Fruit fly (Drosophila melanogaster) whole organism, embryonic: ENCODE results near the gene RpS5b.

Source experiments
- ATbp ChIP-seq: fragments of 200-800 bp; sonication (Bioruptor generic); optimal IDR thresholded peaks from 2 replicates; lab custom pipeline; 2017; ENCODE audit warnings: missing biosample characterization, mild to moderate bottlenecking, missing genetic modification characterization, missing genetic modification reagents
- B-H1 ChIP-seq: fragments of 200-800 bp; sonication (Bioruptor generic); IDR thresholded peaks from 3 replicates; pipeline ENCODE4 v1.3.6; 2022; ENCODE audit warnings: missing biosample characterization, missing genetic modification characterization
- CG10267 ChIP-seq: fragments of 200-800 bp; sonication (Bioruptor generic); optimal IDR thresholded peaks from 2 replicates; lab custom pipeline; 2018; ENCODE audit warnings: missing biosample characterization, mild to moderate bottlenecking, missing genetic modification characterization, moderate library complexity
- CG10366 ChIP-seq: fragments of 200-800 bp; sonication (Bioruptor generic); IDR thresholded peaks from 2 replicates; pipeline ENCODE4 v1.3.6; 2022; ENCODE audit warnings: missing biosample characterization, missing genetic modification characterization
- CG10543 ChIP-seq: fragments of 200-800 bp; sonication (Bioruptor generic); optimal IDR thresholded peaks from 3 replicates; lab custom pipeline; 2017; ENCODE audit warnings: missing biosample characterization, mild to moderate bottlenecking, missing genetic modification characterization, moderate library complexity
- CG12299 ChIP-seq: fragments of 200-800 bp; sonication (Bioruptor generic); optimal IDR thresholded peaks from 2 replicates; lab custom pipeline; 2018; ENCODE audit warnings: missing biosample characterization, mild to moderate bottlenecking, missing genetic modification characterization
- CG12391 ChIP-seq: fragments of 200-800 bp; sonication (Bioruptor generic); optimal IDR thresholded peaks from 3 replicates; lab custom pipeline; 2018; ENCODE audit warnings: missing biosample characterization, mild to moderate bottlenecking, missing genetic modification characterization, moderate library complexity
- CG12942 ChIP-seq: fragments of 200-800 bp; sonication (Bioruptor generic); optimal IDR thresholded peaks from 3 replicates; lab custom pipeline; 2016; ENCODE audit warnings: missing biosample characterization, missing genetic modification characterization
- CG13296 ChIP-seq: fragments of 200-800 bp; sonication (Bioruptor generic); optimal IDR thresholded peaks from 3 replicates; lab custom pipeline; 2018; ENCODE audit warnings: missing biosample characterization, mild to moderate bottlenecking, missing genetic modification characterization
- CG1602 ChIP-seq: fragments of 200-800 bp; sonication (Bioruptor generic); optimal IDR thresholded peaks from 3 replicates; lab custom pipeline; 2016; ENCODE audit warnings: missing biosample characterization, missing genetic modification characterization
- CG16863 ChIP-seq: fragments of 200-800 bp; sonication (Bioruptor generic); optimal IDR thresholded peaks from 3 replicates; lab custom pipeline; 2016; ENCODE audit warnings: missing biosample characterization, missing genetic modification characterization
- CG17361 ChIP-seq: fragments of 200-800 bp; sonication (Bioruptor generic); IDR thresholded peaks from 3 replicates; pipeline ENCODE4 v1.3.6; 2022; ENCODE audit warnings: missing biosample characterization, missing genetic modification characterization
- CG17912 ChIP-seq: fragments of 200-800 bp; sonication (Bioruptor generic); optimal IDR thresholded peaks from 2 replicates; lab custom pipeline; 2018; ENCODE audit warnings: missing biosample characterization, mild to moderate bottlenecking, missing genetic modification characterization
- CG1832 ChIP-seq: fragments of 200-800 bp; sonication (Bioruptor generic); optimal IDR thresholded peaks from 2 replicates; lab custom pipeline; 2017; ENCODE audit warnings: missing biosample characterization, mild to moderate bottlenecking, missing genetic modification characterization, inconsistent platforms
- CG31224 ChIP-seq: fragments of 200-800 bp; sonication (Bioruptor generic); IDR thresholded peaks from 2 replicates; pipeline ENCODE4 v1.3.6; 2022; ENCODE audit warnings: missing biosample characterization, missing genetic modification characterization
- CG32532 ChIP-seq: fragments of 200-800 bp; sonication (Bioruptor generic); IDR thresholded peaks from 2 replicates; pipeline ENCODE4 v1.3.6; 2022; ENCODE audit warnings: missing biosample characterization, missing genetic modification characterization
- CG3281 ChIP-seq: fragments of 200-800 bp; sonication (Bioruptor generic); optimal IDR thresholded peaks from 3 replicates; lab custom pipeline; 2017; ENCODE audit warnings: missing biosample characterization, mild to moderate bottlenecking, missing genetic modification characterization
- CG34376 ChIP-seq: fragments of 200-800 bp; sonication (Bioruptor generic); optimal IDR thresholded peaks from 2 replicates; lab custom pipeline; 2018; ENCODE audit warnings: missing biosample characterization, mild to moderate bottlenecking, missing genetic modification characterization
- CG4328 ChIP-seq: fragments of 200-800 bp; sonication (Bioruptor generic); optimal IDR thresholded peaks from 3 replicates; lab custom pipeline; 2017; ENCODE audit warnings: missing biosample characterization, missing genetic modification reagents, missing genetic modification characterization
- CG4730 ChIP-seq: fragments of 200-800 bp; sonication (Bioruptor generic); IDR thresholded peaks from 2 replicates; pipeline ENCODE4 v1.3.6; 2022; ENCODE audit warnings: missing biosample characterization, missing genetic modification characterization
- CG4820 ChIP-seq: fragments of 200-800 bp; sonication (Bioruptor generic); optimal IDR thresholded peaks from 3 replicates; lab custom pipeline; 2016; ENCODE audit warnings: missing biosample characterization, missing genetic modification characterization
- CG6175 ChIP-seq: fragments of 200-800 bp; sonication (Bioruptor generic); IDR thresholded peaks from 3 replicates; pipeline ENCODE4 v1.3.6; 2022; ENCODE audit warnings: missing biosample characterization, missing genetic modification characterization
- CG6272 ChIP-seq: fragments of 200-800 bp; sonication (Bioruptor generic); IDR thresholded peaks from 2 replicates; pipeline ENCODE4 v1.3.6; 2022; ENCODE audit warnings: missing biosample characterization, missing genetic modification characterization
- CG6765 ChIP-seq: fragments of 200-800 bp; sonication (Bioruptor generic); optimal IDR thresholded peaks from 3 replicates; lab custom pipeline; 2017; ENCODE audit warnings: missing biosample characterization, mild to moderate bottlenecking, missing genetic modification characterization
- CG8478 ChIP-seq: fragments of >200 bp; optimal IDR thresholded peaks from 2 replicates; lab custom pipeline; 2018
- D19B ChIP-seq: fragments of 200-800 bp; sonication (Bioruptor generic); optimal IDR thresholded peaks from 2 replicates; lab custom pipeline; 2017; ENCODE audit warnings: missing biosample characterization, mild to moderate bottlenecking, missing genetic modification characterization
- Dp ChIP-seq: fragments of 200-800 bp; sonication (Bioruptor generic); optimal IDR thresholded peaks from 2 replicates; lab custom pipeline; 2018; ENCODE audit warnings: missing biosample characterization, mild to moderate bottlenecking, missing genetic modification characterization, moderate library complexity
- Dref ChIP-seq: fragments of 200-800 bp; sonication (Bioruptor generic); IDR thresholded peaks from 2 replicates; pipeline ENCODE4 v1.3.6; 2022; ENCODE audit warnings: missing biosample characterization, missing genetic modification characterization
- E2f1 ChIP-seq: fragments of 200-800 bp; sonication (Bioruptor generic); IDR thresholded peaks from 2 replicates; pipeline ENCODE4 v1.3.6; 2022; ENCODE audit warnings: missing biosample characterization, missing genetic modification characterization
- Eip74EF ChIP-seq, 2 experiments: fragments of 200-800 bp in 1 of 2; fragments of >200 bp in 1 of 2; sonication (Bioruptor generic) in 1 of 2; optimal IDR thresholded peaks; 2 replicates each; lab custom pipeline; 2017 to 2019; ENCODE audit warnings: missing biosample characterization in 2 of 2, missing genetic modification characterization in 2 of 2, mild to moderate bottlenecking in 1 of 2, moderate library complexity in 1 of 2
- Elba2 ChIP-seq: fragments of 200-800 bp; sonication (Bioruptor generic); optimal IDR thresholded peaks from 3 replicates; lab custom pipeline; 2016; ENCODE audit warnings: missing biosample characterization, missing genetic modification characterization
- Fer2 ChIP-seq: fragments of 200-800 bp; sonication (Bioruptor generic); optimal IDR thresholded peaks from 2 replicates; lab custom pipeline; 2018; ENCODE audit warnings: missing biosample characterization, mild to moderate bottlenecking, missing genetic modification characterization, moderate library complexity
- Gsc ChIP-seq: fragments of 200-800 bp; sonication (Bioruptor generic); IDR thresholded peaks from 2 replicates; pipeline ENCODE4 v1.3.6; 2022; ENCODE audit warnings: missing biosample characterization, missing genetic modification characterization
- H2.0 ChIP-seq: fragments of 200-800 bp; sonication (Bioruptor generic); IDR thresholded peaks from 2 replicates; pipeline ENCODE4 v1.3.6; 2022; ENCODE audit warnings: missing biosample characterization, missing genetic modification characterization
- HLH54F ChIP-seq: fragments of 200-800 bp; sonication (Bioruptor generic); optimal IDR thresholded peaks from 3 replicates; lab custom pipeline; 2016; ENCODE audit warnings: missing biosample characterization, missing genetic modification characterization
- Hmr ChIP-seq: fragments of 200-800 bp; sonication (Bioruptor generic); optimal IDR thresholded peaks from 3 replicates; lab custom pipeline; 2017; ENCODE audit warnings: mild to moderate bottlenecking, missing biosample characterization, missing genetic modification reagents, missing genetic modification characterization
- Hsf ChIP-seq: fragments of 200-800 bp; sonication (Bioruptor generic); optimal IDR thresholded peaks from 3 replicates; lab custom pipeline; 2016; ENCODE audit warnings: missing biosample characterization, missing genetic modification characterization
- MBD-R2 ChIP-seq: fragments of 200-800 bp; sonication (Bioruptor generic); IDR thresholded peaks from 2 replicates; pipeline ENCODE4 v1.3.6; 2022; ENCODE audit warnings: missing biosample characterization, missing genetic modification characterization
- Oaz ChIP-seq: fragments of 200-800 bp; sonication (Bioruptor generic); IDR thresholded peaks from 2 replicates; pipeline ENCODE4 v1.3.6; 2022; ENCODE audit warnings: missing biosample characterization, missing genetic modification characterization
- Opbp ChIP-seq: fragments of 200-800 bp; sonication (Bioruptor generic); IDR thresholded peaks from 3 replicates; pipeline ENCODE4 v1.3.6; 2022; ENCODE audit warnings: missing biosample characterization, missing genetic modification characterization; ENCODE audit not compliant: partially characterized antibody
- PHDP ChIP-seq: fragments of 200-800 bp; sonication (Bioruptor generic); optimal IDR thresholded peaks from 3 replicates; lab custom pipeline; 2018; ENCODE audit warnings: missing biosample characterization, mild to moderate bottlenecking, missing genetic modification characterization, moderate library complexity
- cad ChIP-seq: fragments of >200 bp; optimal IDR thresholded peaks from 2 replicates; lab custom pipeline; 2017; ENCODE audit warnings: missing biosample characterization, missing genetic modification characterization
- chif ChIP-seq, 2 experiments: fragments of 200-800 bp; sonication (Bioruptor generic); optimal IDR thresholded peaks; 3 replicates each; lab custom pipeline; 2016; ENCODE audit warnings: missing biosample characterization in 2 of 2, missing genetic modification characterization in 2 of 2
- en ChIP-seq: fragments of 200-800 bp; sonication (Bioruptor generic); optimal IDR thresholded peaks from 2 replicates; lab custom pipeline; 2016; ENCODE audit warnings: missing biosample characterization, missing genetic modification characterization
- gt ChIP-seq: fragments of 200-800 bp; sonication (Bioruptor generic); IDR thresholded peaks from 2 replicates; pipeline ENCODE4 v1.3.6; 2022; ENCODE audit warnings: missing biosample characterization, missing genetic modification characterization
- her ChIP-seq: fragments of 200-800 bp; sonication (Bioruptor generic); optimal IDR thresholded peaks from 2 replicates; lab custom pipeline; 2016; ENCODE audit warnings: missing biosample characterization, missing genetic modification characterization
- lilli ChIP-seq: fragments of 200-800 bp; sonication (Bioruptor generic); optimal IDR thresholded peaks from 3 replicates; lab custom pipeline; 2016; ENCODE audit warnings: missing biosample characterization, missing genetic modification characterization
- nerfin-2 ChIP-seq: fragments of 200-800 bp; sonication (Bioruptor generic); IDR thresholded peaks from 2 replicates; pipeline ENCODE4 v1.3.6; 2022; ENCODE audit warnings: missing biosample characterization, missing genetic modification characterization; ENCODE audit not compliant: partially characterized antibody
- pita ChIP-seq: fragments of 200-800 bp; sonication (Bioruptor generic); optimal IDR thresholded peaks from 2 replicates; lab custom pipeline; 2017; ENCODE audit warnings: missing biosample characterization, mild to moderate bottlenecking, missing genetic modification characterization
- ranshi ChIP-seq: fragments of 200-800 bp; sonication (Bioruptor generic); IDR thresholded peaks from 2 replicates; pipeline ENCODE4 v1.3.6; 2022; ENCODE audit warnings: missing biosample characterization, missing genetic modification characterization
- slou ChIP-seq: fragments of 200-800 bp; sonication (Bioruptor generic); optimal IDR thresholded peaks from 3 replicates; lab custom pipeline; 2016; ENCODE audit warnings: missing biosample characterization, missing genetic modification characterization

Gene RpS5b

dm6 chr3R:14898280-14898756 lies 3.0 kb downstream of the RpS5b start, which contains the start of the genes Nup93-2 and CG3817 (continued):
- TF ChIP-seq H2.0 (GFP tag; lab: Robert Waterston, UW) (peak; percentile 36; the same call in 1 of the 2 replicates), gt (0 out of 2 replicates have a peak, but pooled peaks have one; percentile 37), slou (GFP tag; lab: Kevin White, UChicago) (peak; percentile 42), CG1602 (GFP tag; lab: Kevin White, UChicago) (peak; percentile 57), Oaz (GFP tag; lab: Robert Waterston, UW) (no peak), CG31224 (no peak), ATbp (GFP tag; lab: Kevin White, UChicago) (peak; percentile 5), CG17361 (peak; percentile 89), CG13296 (peak; percentile 75), CG10366 (GFP tag; lab: Robert Waterston, UW) (peak; percentile 56), Hsf (peak; percentile 24), Fer2 (tag; lab: Kevin White, UChicago) (peak; percentile 62), MBD-R2 (peak; percentile 83), chif (GFP tag; optimal IDR thresholded peaks at IDR 0.05; lab: Kevin White, UChicago) (peak in 1 of 2 experiments; percentile 18), CG12942 (GFP tag; lab: Kevin White, UChicago) (peak; percentile 17), Dp (GFP tag; lab: Kevin White, UChicago) (peak; percentile 42), CG10543 (GFP tag; lab: Kevin White, UChicago) (no peak), CG6272 (GFP tag; lab: Robert Waterston, UW) (peak; percentile 81), CG6765 (GFP tag; lab: Kevin White, UChicago) (peak; percentile 34), CG8478 (lab: Kevin White, UChicago) (no peak), Hmr (peak; percentile 70), CG32532 (GFP tag; lab: Robert Waterston, UW) (peak; percentile 78), CG17912 (no peak), B-H1 (no peak; the same call in 1 of the 3 replicates), CG34376 (no peak), nerfin-2 (0 out of 2 replicates have a peak, but pooled peaks have one; percentile 48), CG1832 (no peak), Opbp (peak; percentile 45; the same call in 1 of the 3 replicates), E2f1 (GFP tag; lab: Robert Waterston, UW) (peak; percentile 72), ranshi (peak; percentile 72; the same call in 1 of the 2 replicates), CG10267 (tag; lab: Kevin White, UChicago) (peak; percentile 86), CG12391 (peak; percentile 13), Elba2 (no peak), PHDP (tag; lab: Kevin White, UChicago) (peak; percentile 22), en (GFP tag; lab: Kevin White, UChicago) (no peak), pita (GFP tag; lab: Kevin White, UChicago) (no peak), CG4328 (peak; percentile 45), CG4820 (peak; percentile 11), lilli (peak; percentile 40), Gsc (GFP tag; lab: Robert Waterston, UW) (0 out of 2 replicates have a peak, but pooled peaks have one; percentile 34), her (GFP tag; lab: Kevin White, UChicago) (no peak), CG3281 (GFP tag; lab: Kevin White, UChicago) (peak; percentile 34), CG12299 (tag; lab: Kevin White, UChicago) (peak; percentile 47), Eip74EF (GFP tag; optimal IDR thresholded peaks at IDR 0.05; lab: Kevin White, UChicago) (peak in 1 of 2 experiments; percentile 66), CG16863 (no peak), D19B (GFP tag; lab: Kevin White, UChicago) (peak; percentile 32), Dref (GFP tag; lab: Robert Waterston, UW) (peak; percentile 41), CG6175 (GFP tag; lab: Robert Waterston, UW) (0 out of 3 replicates have a peak, but pooled peaks have one; percentile 33), cad (no peak), CG4730 (GFP tag; lab: Robert Waterston, UW) (peak; percentile 46), HLH54F (GFP tag; lab: Kevin White, UChicago) (peak; percentile 43)
